Worm (Caenorhabditis elegans): ENCODE measurements around the gene ZK1098.3.
A peak's percentile ranks its signal among the peaks of the same experiment; 100 is the strongest.

Gene ZK1098.3

DNA sequence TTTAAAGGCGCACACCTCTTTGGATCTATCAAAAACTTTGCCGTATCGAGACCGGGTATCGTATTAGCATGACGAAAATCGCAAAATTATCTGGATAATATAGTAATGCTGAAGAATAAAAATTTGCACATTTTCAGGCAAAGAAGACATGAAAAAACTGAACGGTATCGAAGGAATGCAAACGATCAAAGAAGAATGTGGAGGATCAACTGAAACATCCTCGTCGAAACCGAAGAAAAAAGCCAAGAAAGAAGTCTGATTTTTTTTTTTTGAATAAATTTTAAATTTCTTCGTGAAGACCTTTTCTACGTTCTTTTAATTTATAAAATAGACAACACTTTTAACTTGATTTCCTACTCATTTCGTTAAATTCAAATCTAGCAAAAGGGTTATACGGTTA, 6.3 kb upstream of the ZK1098.3 start, which contains the start of gene ZK1098.12:
ZK1098.12 (plus strand) TSS at position 301 of the 400 bp plus-strand sequence.
- TF ChIP-seq mep-1 (tag; optimal IDR thresholded peaks at IDR 0.05) (no peak), unc-39 (tag; optimal IDR thresholded peaks at IDR 0.05) (no peak), nhr-2 (tag; optimal IDR thresholded peaks at IDR 0.05) (no peak), flh-1 (GFP tag; optimal IDR thresholded peaks at IDR 0.05) (no peak), ham-2 (GFP tag; optimal IDR thresholded peaks at IDR 0.05) (no peak), drap-1 (GFP tag; optimal IDR thresholded peaks at IDR 0.05) (no peak), elt-3 (tag; optimal IDR thresholded peaks at IDR 0.05) (no peak)

DNA sequence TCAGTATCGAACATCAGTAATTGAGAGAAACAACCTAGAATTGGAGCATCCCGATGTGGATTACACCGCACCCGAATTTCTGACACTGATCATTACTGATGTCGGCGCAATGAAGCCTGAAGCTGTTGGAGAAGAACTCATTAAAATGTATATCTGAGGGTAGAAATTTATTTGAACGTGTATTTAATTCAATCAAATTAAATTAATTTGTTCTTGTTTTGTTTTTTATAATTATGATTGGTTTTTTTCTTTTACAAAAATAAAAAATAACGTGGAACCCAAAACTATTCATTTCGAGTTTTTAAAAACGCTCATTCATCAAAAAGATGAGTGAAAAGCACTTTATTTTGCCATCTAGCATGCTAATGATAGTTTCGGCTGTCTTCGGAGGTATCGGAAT, 5.6 kb upstream of the ZK1098.3 start, which contains the start of gene ZK1098.9:
ZK1098.9 (plus strand) TSS at position 301 of the 400 bp plus-strand sequence.
- TF ChIP-seq hlh-1 (tag; optimal IDR thresholded peaks at IDR 0.05) (no peak), mab-5 (tag; optimal IDR thresholded peaks at IDR 0.05) (no peak), lsy-2 (tag; optimal IDR thresholded peaks at IDR 0.05) (no peak), ces-1 (GFP tag; optimal IDR thresholded peaks at IDR 0.05) (no peak), nhr-12 (tag; optimal IDR thresholded peaks at IDR 0.05) (no peak), zip-8 (tag; optimal IDR thresholded peaks at IDR 0.05) (no peak)

DNA sequence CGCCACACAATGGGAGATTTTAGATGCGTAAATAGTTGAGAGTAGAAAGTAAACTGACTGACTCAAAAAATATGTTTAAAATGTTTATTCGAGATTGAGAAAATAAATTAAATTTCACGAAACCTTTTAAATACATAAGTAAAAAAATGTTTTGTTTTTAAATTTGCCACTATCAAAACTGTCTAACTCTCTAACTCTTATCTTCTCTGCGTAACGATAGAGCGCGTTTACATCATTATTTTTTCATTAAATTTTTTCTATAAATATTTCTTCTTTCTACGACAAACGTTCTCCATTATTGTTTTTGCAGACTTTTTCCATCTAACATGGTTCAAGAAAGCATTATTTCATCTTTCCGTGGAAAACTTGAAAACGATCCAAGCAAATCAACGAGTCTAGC, 4.3 kb upstream of the ZK1098.3 start, which contains the start of gene eif-2Balpha:
eif-2Balpha (plus strand) TSS at position 304 of the 400 bp plus-strand sequence.
- TF ChIP-seq sptf-1 (tag; optimal IDR thresholded peaks at IDR 0.05) (no peak), nhr-28 (tag; optimal IDR thresholded peaks at IDR 0.05) (no peak), ces-1 (GFP tag; optimal IDR thresholded peaks at IDR 0.05) (peak; percentile 64), mls-2 (tag; optimal IDR thresholded peaks at IDR 0.05) (no peak), sem-2 (GFP tag; optimal IDR thresholded peaks at IDR 0.05) (no peak), lsy-2 (tag; optimal IDR thresholded peaks at IDR 0.05) (peak; percentile 75), nhr-237 (tag; optimal IDR thresholded peaks at IDR 0.05) (no peak), unc-62 (GFP tag; optimal IDR thresholded peaks at IDR 0.05) (no peak), nhr-76 (tag; optimal IDR thresholded peaks at IDR 0.05) (no peak), M03D4.4 (tag; optimal IDR thresholded peaks at IDR 0.05) (no peak), nhr-12 (tag; optimal IDR thresholded peaks at IDR 0.05) (no peak)

DNA sequence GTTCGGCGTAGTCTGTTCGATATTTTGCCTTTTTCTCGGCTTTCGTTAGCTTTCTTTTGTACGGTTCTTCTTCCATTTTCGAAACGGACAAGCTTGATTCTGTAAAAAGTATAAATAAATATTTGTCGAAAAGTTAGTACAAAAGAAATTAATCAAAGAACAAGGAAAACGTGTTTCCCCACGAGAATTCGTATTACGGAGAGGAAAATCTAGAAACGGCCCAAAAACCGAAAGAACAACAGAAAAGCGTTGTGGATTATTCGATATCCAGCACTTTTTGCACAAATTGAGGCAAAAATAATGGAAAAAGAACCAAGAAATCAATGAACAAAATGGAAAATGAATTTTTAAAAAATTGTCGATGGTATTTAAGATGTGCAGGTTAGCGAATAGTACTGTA, 3.8 kb upstream of the ZK1098.3 start, which contains the start of gene mut-7:
mut-7 (minus strand) TSS at position 101 of the 400 bp plus-strand sequence.
- no peak for TF ChIP-seq drap-1 (GFP tag; optimal IDR thresholded peaks at IDR 0.05)
- no peak for TF ChIP-seq ces-1 (GFP tag; optimal IDR thresholded peaks at IDR 0.05)
- TF ChIP-seq lin-32 (GFP tag; optimal IDR thresholded peaks at IDR 0.05) = no peak
- no peak for TF ChIP-seq nhr-76 (tag; optimal IDR thresholded peaks at IDR 0.05)
- TF ChIP-seq hlh-1 (tag; optimal IDR thresholded peaks at IDR 0.05) = no peak
- TF ChIP-seq nhr-28 (tag; optimal IDR thresholded peaks at IDR 0.05) = no peak
- no peak for TF ChIP-seq cnd-1 (tag; optimal IDR thresholded peaks at IDR 0.05)
- no peak for TF ChIP-seq mab-5 (tag; optimal IDR thresholded peaks at IDR 0.05)
- TF ChIP-seq unc-62 (GFP tag; optimal IDR thresholded peaks at IDR 0.05) = no peak
- no peak for TF ChIP-seq lsy-2 (tag; optimal IDR thresholded peaks at IDR 0.05)
- no peak for TF ChIP-seq ceh-43 (GFP tag; optimal IDR thresholded peaks at IDR 0.05)
- TF ChIP-seq unc-39 (tag; optimal IDR thresholded peaks at IDR 0.05) = no peak

DNA sequence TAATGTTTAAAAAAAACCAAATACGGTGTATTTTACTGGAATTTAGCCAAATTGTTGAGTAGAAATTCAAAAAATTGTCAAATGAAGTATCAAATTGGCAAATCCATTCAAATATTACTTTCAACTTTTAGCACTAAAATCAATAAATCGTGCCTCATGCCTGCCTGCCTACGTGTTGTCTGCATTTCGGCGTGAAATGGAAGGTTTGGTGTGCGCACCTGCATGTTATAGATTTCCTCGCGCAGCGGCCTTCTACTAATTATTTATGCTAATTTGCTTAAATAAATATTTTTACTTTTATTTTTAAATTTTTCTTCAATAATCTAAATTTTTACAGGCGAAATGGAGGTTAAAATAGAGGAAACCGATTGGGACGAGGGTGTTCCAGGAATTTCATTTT, 9.7 kb downstream of the ZK1098.3 start, which contains the start of gene ZK1098.2:
ZK1098.2 (plus strand) TSS at position 336 of the 400 bp plus-strand sequence.
- TF ChIP-seq drap-1 (GFP tag; optimal IDR thresholded peaks at IDR 0.05) (no peak), mep-1 (tag; optimal IDR thresholded peaks at IDR 0.05) (peak; percentile 49), unc-62 (GFP tag; optimal IDR thresholded peaks at IDR 0.05) (no peak), elt-3 (tag; optimal IDR thresholded peaks at IDR 0.05) (no peak), nhr-12 (tag; optimal IDR thresholded peaks at IDR 0.05) (no peak), ceh-43 (GFP tag; optimal IDR thresholded peaks at IDR 0.05) (no peak), M03D4.4 (tag; optimal IDR thresholded peaks at IDR 0.05) (peak; percentile 33), pha-4 (tag; optimal IDR thresholded peaks at IDR 0.05) (no peak), lin-13 (tag; optimal IDR thresholded peaks at IDR 0.05) (peak; percentile 24), hlh-1 (tag; optimal IDR thresholded peaks at IDR 0.05) (no peak), bed-3 (GFP tag; optimal IDR thresholded peaks at IDR 0.05) (no peak), unc-120 (tag; optimal IDR thresholded peaks at IDR 0.05; ENCODE audit: poor library complexity, severe bottlenecking) (no peak), sptf-1 (tag; optimal IDR thresholded peaks at IDR 0.05) (no peak), zip-8 (tag; optimal IDR thresholded peaks at IDR 0.05) (no peak), ces-1 (GFP tag; optimal IDR thresholded peaks at IDR 0.05) (peak; percentile 40), ceh-39 (tag; optimal IDR thresholded peaks at IDR 0.05) (no peak), mab-5 (tag; optimal IDR thresholded peaks at IDR 0.05) (no peak), elt-1 (tag; optimal IDR thresholded peaks at IDR 0.05; ENCODE audit: borderline replicate concordance, insufficient read depth) (no peak), tbx-8 (GFP tag; optimal IDR thresholded peaks at IDR 0.05) (no peak), ham-2 (GFP tag; optimal IDR thresholded peaks at IDR 0.05) (peak; percentile 42), cnd-1 (tag; optimal IDR thresholded peaks at IDR 0.05) (no peak), ztf-11 (tag; optimal IDR thresholded peaks at IDR 0.05) (no peak), lsy-2 (tag; optimal IDR thresholded peaks at IDR 0.05) (no peak), ceh-83 (GFP tag; optimal IDR thresholded peaks at IDR 0.05) (no peak), lin-32 (GFP tag; optimal IDR thresholded peaks at IDR 0.05) (no peak)
